Fruit fly (Drosophila melanogaster): ENCODE data around the gene CG14238.

- TF ChIP-seq CTCF (GFP tag; optimal IDR thresholded peaks at IDR 0.05): no peak
- no peak for TF ChIP-seq psq (GFP tag; optimal IDR thresholded peaks at IDR 0.05)
- no peak for TF ChIP-seq Rx (GFP tag; IDR thresholded peaks at IDR 0.05)
- no peak for TF ChIP-seq odd (GFP tag; optimal IDR thresholded peaks at IDR 0.05)
Measured at dm6 chr3R:26455838-26456237, 2.2 kb upstream of the CG14238 start, which contains the start of gene Pdf.

All from whole organism, embryonic.